Fruit fly (Drosophila melanogaster) whole organism, embryonic: ENCODE data around the gene CG14439.

Experiments used
- CG10209 ChIP-seq: fragments of 200-800 bp; sonication (Bioruptor generic); optimal IDR thresholded peaks from 3 replicates; lab custom pipeline; 2017; ENCODE audit warnings: missing biosample characterization, mild to moderate bottlenecking, missing genetic modification characterization, missing genetic modification reagents
- CG11723 ChIP-seq: fragments of 200-800 bp; sonication (Bioruptor generic); optimal IDR thresholded peaks from 2 replicates; lab custom pipeline; 2017; ENCODE audit warnings: missing biosample characterization, mild to moderate bottlenecking, missing genetic modification characterization
- CG12236 ChIP-seq: fragments of 200-800 bp; sonication (Bioruptor generic); optimal IDR thresholded peaks from 2 replicates; lab custom pipeline; 2016; ENCODE audit warnings: missing biosample characterization, missing genetic modification characterization
- CG1233 ChIP-seq: fragments of 200-800 bp; sonication (Bioruptor generic); optimal IDR thresholded peaks from 4 replicates; lab custom pipeline; 2018; ENCODE audit warnings: missing biosample characterization, mild to moderate bottlenecking, missing genetic modification characterization
- CG13424 ChIP-seq: fragments of 200-800 bp; sonication (Bioruptor generic); optimal IDR thresholded peaks from 2 replicates; lab custom pipeline; 2019; ENCODE audit warnings: missing biosample characterization, mild to moderate bottlenecking, missing genetic modification characterization, moderate library complexity
- CG14667 ChIP-seq: fragments of 200-800 bp; sonication (Bioruptor generic); IDR thresholded peaks from 2 replicates; pipeline ENCODE4 v1.3.6; 2022; ENCODE audit warnings: missing biosample characterization, missing genetic modification characterization
- CG15269 ChIP-seq: fragments of 200-800 bp; sonication (Bioruptor generic); optimal IDR thresholded peaks from 2 replicates; lab custom pipeline; 2018; ENCODE audit warnings: missing biosample characterization, mild to moderate bottlenecking, missing genetic modification characterization, moderate library complexity
- CG15601 ChIP-seq: fragments of 200-800 bp; sonication (Bioruptor generic); optimal IDR thresholded peaks from 3 replicates; lab custom pipeline; 2019; ENCODE audit warnings: missing biosample characterization, mild to moderate bottlenecking, missing genetic modification characterization, moderate library complexity
- CG16815 ChIP-seq: fragments of 200-800 bp; sonication (Bioruptor generic); optimal IDR thresholded peaks from 3 replicates; lab custom pipeline; 2017; ENCODE audit warnings: missing biosample characterization, mild to moderate bottlenecking, missing genetic modification characterization
- CG18599 ChIP-seq: fragments of 200-800 bp; sonication (Bioruptor generic); optimal IDR thresholded peaks from 3 replicates; lab custom pipeline; 2017; ENCODE audit warnings: missing biosample characterization, missing genetic modification characterization, mild to moderate bottlenecking, moderate library complexity, missing genetic modification reagents
- CG2199 ChIP-seq: fragments of 200-800 bp; sonication (Bioruptor generic); IDR thresholded peaks from 3 replicates; pipeline ENCODE4 v1.3.6; 2022; ENCODE audit warnings: missing biosample characterization, missing genetic modification characterization
- CG3163 ChIP-seq: fragments of 200-800 bp; sonication (Bioruptor generic); optimal IDR thresholded peaks from 3 replicates; lab custom pipeline; 2016; ENCODE audit warnings: missing biosample characterization, missing genetic modification characterization
- CG33213 ChIP-seq: fragments of 200-800 bp; sonication (Bioruptor generic); optimal IDR thresholded peaks from 3 replicates; lab custom pipeline; 2016; ENCODE audit warnings: missing biosample characterization, missing genetic modification characterization
- CG6654 ChIP-seq: fragments of 200-800 bp; sonication (Bioruptor generic); optimal IDR thresholded peaks from 2 replicates; lab custom pipeline; 2017; ENCODE audit warnings: missing biosample characterization, mild to moderate bottlenecking, missing genetic modification characterization
- CG7987 ChIP-seq: fragments of 200-800 bp; sonication (Bioruptor generic); optimal IDR thresholded peaks from 2 replicates; lab custom pipeline; 2018; ENCODE audit warnings: missing biosample characterization, mild to moderate bottlenecking, missing genetic modification characterization, moderate library complexity
- Dp ChIP-seq: fragments of 200-800 bp; sonication (Bioruptor generic); optimal IDR thresholded peaks from 2 replicates; lab custom pipeline; 2018; ENCODE audit warnings: missing biosample characterization, mild to moderate bottlenecking, missing genetic modification characterization, moderate library complexity
- E2f2 ChIP-seq: fragments of 200-800 bp; sonication (Bioruptor generic); IDR thresholded peaks from 2 replicates; pipeline ENCODE4 v1.3.6; 2022; ENCODE audit warnings: missing biosample characterization, missing genetic modification characterization
- Ets97D ChIP-seq: fragments of 200-800 bp; sonication (Bioruptor generic); optimal IDR thresholded peaks from 3 replicates; lab custom pipeline; 2016; ENCODE audit warnings: missing biosample characterization, missing genetic modification characterization
- Fer1 ChIP-seq: fragments of 200-800 bp; sonication (Bioruptor generic); optimal IDR thresholded peaks from 2 replicates; lab custom pipeline; 2017; ENCODE audit warnings: missing biosample characterization, mild to moderate bottlenecking, missing genetic modification characterization
- Fer3 ChIP-seq: fragments of 200-800 bp; sonication (Bioruptor generic); optimal IDR thresholded peaks from 2 replicates; lab custom pipeline; 2018; ENCODE audit warnings: missing biosample characterization, mild to moderate bottlenecking, missing genetic modification characterization, moderate library complexity
- HLH54F ChIP-seq: fragments of 200-800 bp; sonication (Bioruptor generic); optimal IDR thresholded peaks from 3 replicates; lab custom pipeline; 2016; ENCODE audit warnings: missing biosample characterization, missing genetic modification characterization
- HmgD ChIP-seq: fragments of 200-800 bp; sonication (Bioruptor generic); optimal IDR thresholded peaks from 3 replicates; lab custom pipeline; 2016; ENCODE audit warnings: missing biosample characterization, missing genetic modification characterization
- Vsx1 ChIP-seq: fragments of 200-800 bp; sonication (Bioruptor generic); optimal IDR thresholded peaks from 2 replicates; lab custom pipeline; 2017; ENCODE audit warnings: missing biosample characterization, mild to moderate bottlenecking, missing genetic modification characterization, missing genetic modification reagents
- Xrp1 ChIP-seq: fragments of 200-800 bp; sonication (Bioruptor generic); IDR thresholded peaks from 2 replicates; pipeline ENCODE4 v1.3.6; 2022; ENCODE audit warnings: missing biosample characterization, missing genetic modification characterization
- amos ChIP-seq: fragments of 200-800 bp; sonication (Bioruptor generic); IDR thresholded peaks from 2 replicates; pipeline ENCODE4 v1.3.6; 2022; ENCODE audit warnings: missing biosample characterization, missing genetic modification characterization; ENCODE audit not compliant: partially characterized antibody
- ash1 ChIP-seq: fragments of 200-800 bp; sonication (Bioruptor generic); optimal IDR thresholded peaks from 2 replicates; lab custom pipeline; 2018; ENCODE audit warnings: missing biosample characterization, mild to moderate bottlenecking, missing genetic modification characterization
- ato ChIP-seq: fragments of 200-800 bp; sonication (Bioruptor generic); IDR thresholded peaks from 2 replicates; pipeline ENCODE4 v1.3.6; 2022; ENCODE audit warnings: missing biosample characterization, missing genetic modification characterization; ENCODE audit not compliant: partially characterized antibody
- btn ChIP-seq: fragments of 200-800 bp; sonication (Bioruptor generic); optimal IDR thresholded peaks from 2 replicates; lab custom pipeline; 2016; ENCODE audit warnings: missing biosample characterization, missing genetic modification characterization
- cad ChIP-seq: fragments of >200 bp; optimal IDR thresholded peaks from 2 replicates; lab custom pipeline; 2017; ENCODE audit warnings: missing biosample characterization, missing genetic modification characterization
- dmrt11E ChIP-seq: fragments of 200-800 bp; sonication (Bioruptor generic); optimal IDR thresholded peaks from 3 replicates; lab custom pipeline; 2018; ENCODE audit warnings: missing biosample characterization, mild to moderate bottlenecking, missing genetic modification characterization, moderate library complexity
- eve ChIP-seq, 2 experiments: fragments of >200 bp; optimal IDR thresholded peaks; 2 replicates each; lab custom pipeline; 2017; ENCODE audit warnings: missing biosample characterization in 2 of 2, missing genetic modification characterization in 2 of 2
- ewg ChIP-seq: fragments of 200-800 bp; sonication (Bioruptor generic); optimal IDR thresholded peaks from 3 replicates; lab custom pipeline; 2017; ENCODE audit warnings: mild to moderate bottlenecking, missing biosample characterization, missing genetic modification reagents, missing genetic modification characterization
- fru ChIP-seq: fragments of >200 bp; optimal IDR thresholded peaks from 2 replicates; lab custom pipeline; 2017
- gfzf ChIP-seq: fragments of 200-800 bp; sonication (Bioruptor generic); optimal IDR thresholded peaks from 2 replicates; lab custom pipeline; 2016; ENCODE audit warnings: missing biosample characterization, mild to moderate bottlenecking, missing genetic modification characterization, moderate library complexity
- h ChIP-seq: fragments of >200 bp; optimal IDR thresholded peaks from 2 replicates; lab custom pipeline; 2017
- ham ChIP-seq: fragments of 200-800 bp; sonication (Bioruptor generic); IDR thresholded peaks from 2 replicates; pipeline ENCODE4 v1.3.6; 2022; ENCODE audit warnings: missing biosample characterization, missing genetic modification characterization
- ind ChIP-seq: fragments of 200-800 bp; sonication (Bioruptor generic); optimal IDR thresholded peaks from 3 replicates; lab custom pipeline; 2016; ENCODE audit warnings: missing biosample characterization, missing genetic modification characterization
- insv ChIP-seq, 2 experiments: fragments of 200-800 bp; sonication (Bioruptor generic); optimal IDR thresholded peaks; 3 replicates each; lab custom pipeline; 2016 to 2018; ENCODE audit warnings: missing biosample characterization in 2 of 2, missing genetic modification characterization in 2 of 2
- lbe ChIP-seq: fragments of 200-800 bp; sonication (Bioruptor generic); optimal IDR thresholded peaks from 2 replicates; lab custom pipeline; 2016; ENCODE audit warnings: missing biosample characterization, mild to moderate bottlenecking, missing genetic modification characterization
- nerfin-2 ChIP-seq: fragments of 200-800 bp; sonication (Bioruptor generic); IDR thresholded peaks from 2 replicates; pipeline ENCODE4 v1.3.6; 2022; ENCODE audit warnings: missing biosample characterization, missing genetic modification characterization; ENCODE audit not compliant: partially characterized antibody
- odd ChIP-seq: fragments of 200-800 bp; sonication (Bioruptor generic); optimal IDR thresholded peaks from 2 replicates; lab custom pipeline; 2017; ENCODE audit warnings: missing biosample characterization, mild to moderate bottlenecking, missing genetic modification characterization
- pum ChIP-seq: fragments of 200-800 bp; sonication (Bioruptor generic); optimal IDR thresholded peaks from 2 replicates; lab custom pipeline; 2016; ENCODE audit warnings: missing biosample characterization, missing genetic modification characterization
- rib ChIP-seq: fragments of 200-800 bp; sonication (Bioruptor generic); IDR thresholded peaks from 2 replicates; pipeline ENCODE4 v1.3.6; 2022; ENCODE audit warnings: missing biosample characterization, missing genetic modification characterization
- ro ChIP-seq: fragments of 200-800 bp; sonication (Bioruptor generic); IDR thresholded peaks from 2 replicates; pipeline ENCODE4 v1.3.6; 2022; ENCODE audit warnings: missing biosample characterization, missing genetic modification characterization
- sc ChIP-seq, 3 experiments: fragments of >200 bp in 2 of 3; fragments of 200-800 bp in 1 of 3; sonication (Bioruptor generic) in 1 of 3; optimal IDR thresholded peaks; 2 replicates in 2 of 3; 3 replicates in 1 of 3; lab custom pipeline; 2017; ENCODE audit warnings: mild to moderate bottlenecking in 1 of 3, missing biosample characterization in 1 of 3, missing genetic modification characterization in 1 of 3, missing genetic modification reagents in 1 of 3
- sug ChIP-seq: fragments of 200-800 bp; optimal IDR thresholded peaks from 2 replicates; lab custom pipeline; 2019; ENCODE audit warnings: missing biosample characterization, mild to moderate bottlenecking, missing genetic modification characterization, moderate library complexity
- twi ChIP-seq: fragments of 200-800 bp; optimal IDR thresholded peaks from 2 replicates; lab custom pipeline; 2019; ENCODE audit warnings: missing biosample characterization, mild to moderate bottlenecking, missing genetic modification characterization, moderate library complexity
- vvl ChIP-seq: fragments of 200-800 bp; sonication (Bioruptor generic); IDR thresholded peaks from 2 replicates; pipeline ENCODE4 v1.3.6; 2022; ENCODE audit warnings: missing biosample characterization, missing genetic modification characterization
- wek ChIP-seq: fragments of 200-800 bp; sonication (Bioruptor generic); optimal IDR thresholded peaks from 3 replicates; lab custom pipeline; 2018; ENCODE audit warnings: missing biosample characterization, mild to moderate bottlenecking, missing genetic modification characterization, moderate library complexity
- yki ChIP-seq: fragments of >200 bp; optimal IDR thresholded peaks from 3 replicates; lab custom pipeline; 2018

Gene CG14439

DNA sequence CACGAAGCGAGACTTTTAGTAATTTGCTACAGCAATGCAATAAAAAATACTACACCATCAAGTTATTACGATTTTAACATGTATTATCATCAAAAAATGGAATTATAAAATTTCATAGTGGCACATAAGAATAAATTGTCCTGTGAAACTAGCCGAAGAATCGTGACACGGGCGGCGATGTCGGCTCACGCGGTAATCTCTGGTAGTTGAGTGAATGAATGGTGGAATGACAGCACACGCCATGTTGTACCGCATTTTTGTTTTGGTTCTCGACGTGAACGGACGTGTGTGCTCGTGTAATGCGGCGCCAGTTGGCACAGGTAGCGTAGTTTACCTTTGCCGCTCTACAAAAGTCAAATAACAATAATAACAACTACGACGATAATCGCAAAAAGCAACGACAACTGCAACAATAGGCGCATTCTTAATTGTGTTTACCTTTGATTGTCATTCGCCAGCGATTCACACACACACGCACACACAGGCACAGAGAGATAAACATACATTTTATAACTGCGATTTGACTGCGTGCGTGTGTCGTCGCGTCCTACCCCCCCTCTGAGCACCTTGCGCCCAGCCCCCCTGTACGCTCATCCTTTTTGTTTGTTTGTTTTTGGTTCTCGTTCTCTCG is 48.0 kb upstream of the CG14439 start, which contains the start of gene CG14441 (continued):
- TF ChIP-seq odd (GFP tag; lab: Kevin White, UChicago), result peak; percentile 73
- peak in 1 of 2 experiments; percentile 44 for TF ChIP-seq insv (GFP tag; optimal IDR thresholded peaks at IDR 0.05; lab: Kevin White, UChicago)
- TF ChIP-seq ewg (GFP tag; lab: Kevin White, UChicago), result no peak
- TF ChIP-seq ham (GFP tag; lab: Robert Waterston, UW), result no peak
- no peak for TF ChIP-seq fru
- TF ChIP-seq Dp, result no peak
- no peak for TF ChIP-seq ind (GFP tag; lab: Kevin White, UChicago)
- TF ChIP-seq HmgD, result peak; percentile 13
- no peak for TF ChIP-seq CG11723 (GFP tag; lab: Kevin White, UChicago)
- TF ChIP-seq Fer1 (GFP tag; lab: Kevin White, UChicago), result peak; percentile 86
- no peak for TF ChIP-seq CG6654
- TF ChIP-seq CG15601 (tag; lab: Kevin White, UChicago), result peak; percentile 12
- TF ChIP-seq twi, result peak; percentile 37
- peak; percentile 8 for TF ChIP-seq CG1233 (GFP tag; lab: Kevin White, UChicago)
- TF ChIP-seq wek (GFP tag; lab: Kevin White, UChicago), result peak; percentile 5
- 0 out of 3 replicates have a peak, but pooled peaks have one; percentile 20 for TF ChIP-seq CG2199 (GFP tag; lab: Robert Waterston, UW)
- TF ChIP-seq Xrp1 (GFP tag; lab: Robert Waterston, UW), result peak; percentile 50
- peak; percentile 11 for TF ChIP-seq HLH54F
- no peak for TF ChIP-seq rib
- peak; percentile 93 for TF ChIP-seq amos (GFP tag; lab: Robert Waterston, UW)
- no peak for TF ChIP-seq gfzf (GFP tag; lab: Kevin White, UChicago)
- peak; percentile 6 for TF ChIP-seq Ets97D (GFP tag; lab: Kevin White, UChicago)
- TF ChIP-seq CG14667, result no peak
- TF ChIP-seq h (lab: Kevin White, UChicago), result no peak
- TF ChIP-seq ro, result no peak
- peak; percentile 32 for TF ChIP-seq CG3163 (GFP tag; lab: Kevin White, UChicago)
- TF ChIP-seq CG10209 (GFP tag; lab: Kevin White, UChicago), result peak; percentile 21
- no peak for TF ChIP-seq pum
- TF ChIP-seq cad (GFP tag; lab: Kevin White, UChicago), result no peak
- TF ChIP-seq CG7987 (GFP tag; lab: Kevin White, UChicago), result peak; percentile 25
- TF ChIP-seq yki (lab: Kevin White, UChicago), result no peak
- TF ChIP-seq btn, result no peak
- TF ChIP-seq nerfin-2 (GFP tag; lab: Robert Waterston, UW), result peak; percentile 93
- TF ChIP-seq CG18599 (GFP tag; lab: Kevin White, UChicago), result peak; percentile 79
- TF ChIP-seq dmrt11E, result peak; percentile 17
- TF ChIP-seq CG12236 (GFP tag; lab: Kevin White, UChicago), result no peak
- TF ChIP-seq E2f2, result peak; percentile 30; the same call in 1 of the 2 replicates
- TF ChIP-seq CG33213 (GFP tag; lab: Kevin White, UChicago), result peak; percentile 50
- TF ChIP-seq Vsx1, result no peak
- peak; percentile 46 for TF ChIP-seq CG15269
- peak; percentile 53 for TF ChIP-seq sug (tag; lab: Kevin White, UChicago)
- peak; percentile 43 for TF ChIP-seq CG13424
- TF ChIP-seq CG16815, result no peak
- TF ChIP-seq vvl (GFP tag; lab: Robert Waterston, UW), result 0 out of 2 replicates have a peak, but pooled peaks have one; percentile 14
- peak; percentile 92 for TF ChIP-seq ato (GFP tag; lab: Robert Waterston, UW)
- TF ChIP-seq ash1 (GFP tag; lab: Kevin White, UChicago), result no peak
- TF ChIP-seq Fer3 (tag; lab: Kevin White, UChicago), result peak; percentile 32
- no peak for TF ChIP-seq sc (optimal IDR thresholded peaks at IDR 0.05; lab: Kevin White, UChicago)
- TF ChIP-seq sc (GFP tag; optimal IDR thresholded peaks at IDR 0.05; lab: Kevin White, UChicago), result peak; percentile 1
- no peak for TF ChIP-seq eve (GFP tag; optimal IDR thresholded peaks at IDR 0.05; lab: Kevin White, UChicago)
- peak; percentile 43 for TF ChIP-seq lbe (GFP tag; lab: Kevin White, UChicago)
